Fruit fly (Drosophila melanogaster) whole organism, larva: ENCODE measurements around the gene rpk.

Experiments used
- noc ChIP-seq: fragments of 200-800 bp; sonication (Bioruptor generic); optimal IDR thresholded peaks from 3 replicates; lab custom pipeline; 2019; ENCODE audit warnings: missing biosample characterization, mild to moderate bottlenecking, missing genetic modification characterization, moderate library complexity

rpk gene

dm6 chr3R:4658991-4659933 is 13.5 kb downstream of the rpk start, which contains the start of gene smash:
smash (plus strand) TSS chr3R:4659579.
- peak; percentile 50 for TF ChIP-seq noc (tag; lab: Kevin White, UChicago)

- no peak for TF ChIP-seq noc (tag; lab: Kevin White, UChicago)
Observed at dm6 chr3R:4659934-4660353, 14.2 kb downstream of the rpk start.

dm6 chr3R:4661640-4662039 is 15.9 kb downstream of the rpk start:
- no peak for TF ChIP-seq noc (tag; lab: Kevin White, UChicago)

- TF ChIP-seq noc (tag; lab: Kevin White, UChicago): peak; percentile 34
Observed at dm6 chr3R:4663068-4663467, 17.3 kb downstream of the rpk start.

dm6 chr3R:4664199-4664598 is 18.4 kb downstream of the rpk start:
- TF ChIP-seq noc (tag; lab: Kevin White, UChicago): no peak

- peak; percentile 35 for TF ChIP-seq noc (tag; lab: Kevin White, UChicago)
Observed at dm6 chr3R:4664947-4665346, 19.2 kb downstream of the rpk start.

- no peak for TF ChIP-seq noc (tag; lab: Kevin White, UChicago)
Observed at dm6 chr3R:4666014-4666652, 20.4 kb downstream of the rpk start.

- TF ChIP-seq noc (tag; lab: Kevin White, UChicago): no peak
Observed at dm6 chr3R:4667399-4668201, 21.8 kb downstream of the rpk start.

DNA sequence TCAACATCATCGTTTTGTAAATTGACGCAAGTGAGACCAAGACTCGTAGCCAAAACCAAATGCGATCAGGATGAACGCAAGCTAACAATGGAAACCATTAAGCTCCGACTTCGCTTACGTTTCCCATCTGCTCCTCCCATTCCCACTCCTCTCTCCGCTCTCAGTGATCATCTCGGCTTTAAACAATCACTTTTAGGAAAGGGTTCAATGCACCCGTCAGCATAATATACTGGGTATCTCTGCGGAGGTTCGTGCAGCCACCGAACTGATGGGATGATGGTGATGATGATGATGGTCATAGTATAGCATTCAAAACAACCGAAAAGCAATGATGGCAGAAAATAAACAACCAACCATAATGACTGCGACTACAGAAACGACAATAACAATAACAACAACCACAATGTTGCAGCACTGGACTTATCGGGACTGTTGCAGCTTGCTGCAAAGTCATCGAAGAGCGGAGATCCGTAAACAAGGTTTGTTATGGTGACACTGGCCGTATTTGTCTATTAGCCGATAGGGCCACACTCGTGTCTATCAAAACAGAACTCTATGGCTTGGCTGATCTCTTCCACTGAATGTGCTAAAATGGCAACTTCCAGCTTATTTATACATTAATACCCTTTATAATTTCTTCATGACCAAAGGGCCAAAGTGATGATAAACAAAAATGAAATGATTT is 31.3 kb downstream of the rpk start:
- no peak for TF ChIP-seq noc (tag; lab: Kevin White, UChicago)

DNA sequence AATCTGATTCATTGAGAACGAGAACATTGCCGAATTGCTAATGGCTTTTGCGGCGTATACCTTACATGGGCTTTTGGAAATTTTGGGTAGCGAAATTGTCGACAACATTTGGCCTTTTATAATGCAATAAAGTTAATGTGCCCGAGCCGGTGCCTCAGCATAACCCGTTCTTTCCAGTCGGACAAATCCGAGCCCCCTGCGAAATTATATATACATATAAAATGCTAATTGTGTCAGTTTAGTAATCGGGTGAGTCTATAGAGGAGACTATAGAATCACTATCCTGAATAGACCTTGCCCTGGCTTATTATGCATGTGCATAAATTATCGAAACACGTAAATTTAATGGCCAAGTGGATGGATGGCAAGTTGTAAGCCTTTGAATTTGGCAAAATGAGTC is 32.6 kb downstream of the rpk start:
- no peak for TF ChIP-seq noc (tag; lab: Kevin White, UChicago)

dm6 chr3R:4687207-4687606 is 41.4 kb downstream of the rpk start:
- no peak for TF ChIP-seq noc (tag; lab: Kevin White, UChicago)

dm6 chr3R:4690508-4690907 is 44.7 kb downstream of the rpk start, which contains the start of gene CG33927:
CG33927 (minus strand) TSS chr3R:4690608.
- TF ChIP-seq noc (tag; lab: Kevin White, UChicago): no peak

DNA sequence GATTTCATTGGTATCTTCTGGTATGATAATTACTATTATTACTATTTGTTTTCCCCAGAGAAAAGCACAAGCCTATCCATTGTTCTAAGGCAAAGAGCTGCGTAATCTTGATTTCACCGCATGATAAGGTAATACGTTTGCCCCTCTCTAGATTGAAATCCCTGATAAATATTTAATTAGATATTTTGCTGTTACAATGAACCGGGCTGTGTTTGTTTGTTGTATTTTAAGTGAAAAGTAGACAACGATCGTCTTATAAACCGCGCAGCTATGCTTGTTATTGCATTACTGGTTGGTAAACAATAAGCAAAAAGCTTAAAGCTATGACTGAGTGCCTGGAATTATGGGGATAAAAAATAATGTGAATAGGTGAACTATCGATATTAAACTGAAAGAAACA is 49.0 kb downstream of the rpk start:
- TF ChIP-seq noc (tag; lab: Kevin White, UChicago): no peak
